Worm (Caenorhabditis elegans) whole organism, L1 larva: ENCODE data around the gene syd-1.

Experiments used
- Y116A8C.19 ChIP-seq: sonication (generic microtip); optimal IDR thresholded peaks from 2 replicates; lab custom pipeline; 2016; ENCODE audit warnings: missing compliant biosample characterization, missing genetic modification characterization, borderline replicate concordance
- alr-1 ChIP-seq: fragments of 200-800 bp; sonication (Bioruptor generic); optimal IDR thresholded peaks from 2 replicates; lab custom pipeline; 2018; ENCODE audit warnings: borderline replicate concordance, mild to moderate bottlenecking, missing genetic modification characterization, missing compliant biosample characterization
- ama-1 ChIP-seq: fragments of 150-350 bp; optimal IDR thresholded peaks from 2 replicates; lab custom pipeline; 2014
- blmp-1 ChIP-seq: fragments of 150-350 bp; optimal IDR thresholded peaks from 2 replicates; lab custom pipeline; 2014; ENCODE audit warnings: missing biosample characterization, missing genetic modification characterization
- ceh-8 ChIP-seq: fragments of 200-800 bp; sonication (Bioruptor generic); optimal IDR thresholded peaks from 2 replicates; lab custom pipeline; 2018; ENCODE audit warnings: mild to moderate bottlenecking, missing genetic modification characterization, moderate library complexity, missing compliant biosample characterization
- ceh-82 ChIP-seq, 3 experiments: fragments of 150-350 bp in 1 of 3; sonication (generic microtip) in 2 of 3; optimal IDR thresholded peaks; 2 replicates each; lab custom pipeline; 2014 to 2017; ENCODE audit warnings: missing biosample characterization in 3 of 3, missing genetic modification characterization in 3 of 3
- ceh-90 ChIP-seq: sonication (generic microtip); optimal IDR thresholded peaks from 2 replicates; lab custom pipeline; 2016; ENCODE audit warnings: missing genetic modification characterization, missing compliant biosample characterization
- dsc-1 ChIP-seq: sonication (generic microtip); optimal IDR thresholded peaks from 2 replicates; lab custom pipeline; 2016; ENCODE audit warnings: mild to moderate bottlenecking, missing genetic modification characterization, missing compliant biosample characterization
- efl-1 ChIP-seq, 4 experiments: fragments of 150-350 bp; optimal IDR thresholded peaks in 3 of 4; peaks in 1 of 4; 1 replicate in 1 of 4; 2 replicates in 3 of 4; lab custom pipeline; 2014; ENCODE audit warnings: missing biosample characterization in 2 of 4, missing genetic modification characterization in 2 of 4, missing genetic modification reagents in 2 of 4
- egl-13 ChIP-seq: sonication (generic microtip); optimal IDR thresholded peaks from 2 replicates; lab custom pipeline; 2016; ENCODE audit warnings: missing genotype, missing genetic modification reagents, missing genetic modification characterization, missing compliant biosample characterization
- elt-3 ChIP-seq, 6 experiments: fragments of 150-350 bp in 1 of 6; sonication (generic microtip); optimal IDR thresholded peaks; 2 replicates each; lab custom pipeline; 2017 to 2018; ENCODE audit warnings: missing biosample characterization in 6 of 6, missing genetic modification characterization in 6 of 6, inconsistent platforms in 1 of 6
- fkh-10 ChIP-seq: sonication (generic microtip); optimal IDR thresholded peaks from 2 replicates; lab custom pipeline; 2017; ENCODE audit warnings: missing biosample characterization, missing genetic modification reagents, missing genetic modification characterization
- fkh-8 ChIP-seq: sonication (generic microtip); optimal IDR thresholded peaks from 2 replicates; lab custom pipeline; 2016; ENCODE audit warnings: mild to moderate bottlenecking, missing genetic modification characterization, missing compliant biosample characterization
- fos-1 ChIP-seq: fragments of 150-350 bp; optimal IDR thresholded peaks from 2 replicates; lab custom pipeline; 2014; ENCODE audit warnings: missing biosample characterization, missing genetic modification characterization
- isw-1 ChIP-seq: fragments of 200-800 bp; sonication (Bioruptor generic); IDR thresholded peaks from 2 replicates; pipeline ENCODE4 v1.3.6; 2022; ENCODE audit warnings: missing genetic modification characterization, missing compliant biosample characterization
- lin-13 ChIP-seq: fragments of 150-350 bp; optimal IDR thresholded peaks from 2 replicates; lab custom pipeline; 2014; ENCODE audit warnings: missing biosample characterization, missing genetic modification reagents, missing genetic modification characterization
- lsy-2 ChIP-seq, 2 experiments: fragments of 150-350 bp; optimal IDR thresholded peaks; 2 replicates each; lab custom pipeline; 2014; ENCODE audit warnings: missing biosample characterization in 2 of 2, missing genetic modification characterization in 2 of 2
- mdl-1 ChIP-seq, 2 experiments: fragments of 150-350 bp; optimal IDR thresholded peaks; 2 replicates each; lab custom pipeline; 2014 to 2017; ENCODE audit warnings: missing biosample characterization in 2 of 2, missing genetic modification characterization in 2 of 2, inconsistent platforms in 1 of 2
- mep-1 ChIP-seq: fragments of 150-350 bp; optimal IDR thresholded peaks from 2 replicates; lab custom pipeline; 2014; ENCODE audit warnings: missing biosample characterization, missing genetic modification characterization
- nhr-11 ChIP-seq: fragments of 150-350 bp; optimal IDR thresholded peaks from 2 replicates; lab custom pipeline; 2014; ENCODE audit warnings: missing biosample characterization, missing genetic modification characterization
- nhr-12 ChIP-seq: sonication (generic microtip); optimal IDR thresholded peaks from 2 replicates; lab custom pipeline; 2017; ENCODE audit warnings: missing biosample characterization, missing genetic modification characterization
- nhr-20 ChIP-seq: sonication (generic microtip); optimal IDR thresholded peaks from 2 replicates; lab custom pipeline; 2016; ENCODE audit warnings: mild to moderate bottlenecking, missing genetic modification characterization, missing compliant biosample characterization
- nhr-28 ChIP-seq: fragments of 150-350 bp; optimal IDR thresholded peaks from 2 replicates; lab custom pipeline; 2014; ENCODE audit warnings: missing biosample characterization, missing genetic modification characterization
- nhr-71 ChIP-seq: sonication (generic microtip); optimal IDR thresholded peaks from 2 replicates; lab custom pipeline; 2016; ENCODE audit warnings: mild to moderate bottlenecking, missing genetic modification characterization, moderate library complexity, missing compliant biosample characterization
- nhr-76 ChIP-seq: sonication (generic microtip); optimal IDR thresholded peaks from 2 replicates; lab custom pipeline; 2017; ENCODE audit warnings: missing biosample characterization, missing genetic modification characterization
- nhr-84 ChIP-seq: sonication (generic microtip); optimal IDR thresholded peaks from 2 replicates; lab custom pipeline; 2017; ENCODE audit warnings: missing biosample characterization, missing genetic modification characterization
- nhr-85 ChIP-seq: sonication (generic microtip); peaks from one replicate; lab custom pipeline; 2016; ENCODE audit warnings: missing genetic modification characterization, inconsistent platforms, missing compliant biosample characterization
- pag-3 ChIP-seq: sonication (generic microtip); optimal IDR thresholded peaks from 2 replicates; lab custom pipeline; 2017; ENCODE audit warnings: missing genetic modification characterization, mild to moderate bottlenecking, missing compliant biosample characterization, antibody characterized with exemption, borderline replicate concordance; ENCODE audit not compliant: insufficient read depth
- pax-3 ChIP-seq: fragments of 200-800 bp; sonication (Bioruptor generic); optimal IDR thresholded peaks from 2 replicates; lab custom pipeline; 2018; ENCODE audit warnings: mild to moderate bottlenecking, missing genetic modification characterization, moderate library complexity, missing compliant biosample characterization
- skn-1 ChIP-seq: fragments of 150-350 bp; optimal IDR thresholded peaks from 2 replicates; lab custom pipeline; 2014; ENCODE audit warnings: missing biosample characterization, missing genetic modification characterization
- snpc-4 ChIP-seq: fragments of 150-350 bp; optimal IDR thresholded peaks from 2 replicates; lab custom pipeline; 2014; ENCODE audit warnings: missing biosample characterization, missing genetic modification characterization
- sox-4 ChIP-seq: sonication (generic microtip); optimal IDR thresholded peaks from 2 replicates; lab custom pipeline; 2016; ENCODE audit warnings: missing genetic modification characterization, missing compliant biosample characterization
- sptf-1 ChIP-seq: fragments of 150-350 bp; optimal IDR thresholded peaks from 2 replicates; lab custom pipeline; 2014; ENCODE audit warnings: missing biosample characterization, missing genetic modification characterization
- tbx-2 ChIP-seq: sonication (generic microtip); optimal IDR thresholded peaks from 2 replicates; lab custom pipeline; 2016; ENCODE audit warnings: missing genetic modification characterization, missing compliant biosample characterization
- unc-30 ChIP-seq: sonication (generic microtip); optimal IDR thresholded peaks from 2 replicates; lab custom pipeline; 2017; ENCODE audit warnings: missing biosample characterization, missing genetic modification characterization
- unc-86 ChIP-seq: sonication (generic microtip); optimal IDR thresholded peaks from 2 replicates; lab custom pipeline; 2016; ENCODE audit warnings: missing genetic modification characterization, missing compliant biosample characterization
- unc-98 ChIP-seq: fragments of 200-800 bp; sonication (Bioruptor generic); IDR thresholded peaks from 2 replicates; pipeline ENCODE4 v1.3.6; 2022; ENCODE audit warnings: missing genetic modification characterization, missing compliant biosample characterization
- zag-1 ChIP-seq: fragments of 150-350 bp; optimal IDR thresholded peaks from 2 replicates; lab custom pipeline; 2014; ENCODE audit warnings: missing biosample characterization, missing genetic modification characterization
- zip-4 ChIP-seq: fragments of 200-800 bp; sonication (Bioruptor generic); optimal IDR thresholded peaks from 2 replicates; lab custom pipeline; 2018; ENCODE audit warnings: mild to moderate bottlenecking, missing genetic modification characterization, moderate library complexity, missing compliant biosample characterization

The syd-1 gene

ce11 chrII:7621513-7621912, 26.8 kb upstream of the syd-1 start (continued):
- no peak for TF ChIP-seq nhr-28 (tag; lab: Kevin White, UChicago)
- TF ChIP-seq nhr-84: no peak
- no peak for TF ChIP-seq sox-4 (tag; lab: Kevin White, UChicago)
- peak; percentile 48 for TF ChIP-seq nhr-85 (tag; lab: Kevin White, UChicago)
- peak in 1 of 2 experiments; percentile 31 for TF ChIP-seq lsy-2 (tag; optimal IDR thresholded peaks at IDR 0.05; lab: Kevin White, UChicago)
- no peak for TF ChIP-seq zag-1 (tag; lab: Kevin White, UChicago)
- TF ChIP-seq unc-86 (tag; lab: Kevin White, UChicago): no peak
- no peak for TF ChIP-seq ceh-82 (tag; optimal IDR thresholded peaks at IDR 0.05; lab: Kevin White, UChicago)
- TF ChIP-seq fkh-10 (GFP tag; lab: Kevin White, UChicago): no peak
- TF ChIP-seq nhr-20 (tag; lab: Kevin White, UChicago): no peak
- TF ChIP-seq fkh-8 (tag; lab: Kevin White, UChicago): no peak
- TF ChIP-seq nhr-76 (tag; lab: Kevin White, UChicago): no peak
- TF ChIP-seq ceh-90 (tag; lab: Kevin White, UChicago): no peak
- no peak for TF ChIP-seq dsc-1 (tag; lab: Kevin White, UChicago)
- no peak for TF ChIP-seq nhr-11 (tag; lab: Kevin White, UChicago)
- no peak for TF ChIP-seq snpc-4 (tag; lab: Kevin White, UChicago)
- TF ChIP-seq unc-30 (tag; lab: Kevin White, UChicago): no peak
- TF ChIP-seq alr-1 (tag; lab: Kevin White, UChicago): no peak
- no peak for TF ChIP-seq egl-13 (tag; lab: Kevin White, UChicago)
- TF ChIP-seq sptf-1 (tag; lab: Kevin White, UChicago): no peak
- no peak for TF ChIP-seq Y116A8C.19 (tag; lab: Kevin White, UChicago)
- TF ChIP-seq fos-1 (tag; lab: Kevin White, UChicago): no peak
- TF ChIP-seq lin-13 (GFP tag; lab: Kevin White, UChicago): no peak
- no peak for TF ChIP-seq ama-1 (lab: Kevin White, UChicago)

DNA sequence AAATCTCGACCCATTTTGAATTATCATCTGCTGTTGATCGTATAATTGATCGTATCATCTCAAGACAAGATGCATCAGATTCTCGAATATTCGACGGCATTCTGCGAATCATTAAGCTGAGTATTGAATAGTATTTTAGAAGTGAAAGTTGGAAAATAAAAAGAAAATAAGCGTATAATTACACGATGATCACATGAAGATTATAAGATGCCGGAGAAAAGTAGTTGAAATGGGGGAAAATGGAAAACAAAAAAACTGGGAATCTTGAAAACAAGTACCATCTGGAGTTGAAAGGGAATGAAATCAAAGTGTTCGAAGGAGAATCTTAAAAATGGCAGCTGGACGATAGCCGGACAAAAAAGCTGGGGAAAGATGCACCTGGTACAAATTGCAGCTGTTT, 25.7 kb upstream of the syd-1 start, which contains the start of gene R07G3.8:
Gene R07G3.8 (minus strand): TSS at position 101 of the 400 bp plus-strand sequence.
- TF ChIP-seq mdl-1 (tag; optimal IDR thresholded peaks at IDR 0.05; lab: Kevin White, UChicago) (no peak), nhr-12 (tag; lab: Kevin White, UChicago) (no peak), ceh-8 (GFP tag; lab: Kevin White, UChicago) (no peak), nhr-71 (no peak), elt-3 (tag; optimal IDR thresholded peaks at IDR 0.05; lab: Kevin White, UChicago) (no peak), zip-4 (GFP tag; lab: Kevin White, UChicago) (no peak), isw-1 (GFP tag; lab: Robert Waterston, UW) (no peak), unc-98 (GFP tag; lab: Robert Waterston, UW) (no peak), tbx-2 (tag; lab: Kevin White, UChicago) (no peak), pag-3 (tag; lab: Kevin White, UChicago) (no peak)

DNA sequence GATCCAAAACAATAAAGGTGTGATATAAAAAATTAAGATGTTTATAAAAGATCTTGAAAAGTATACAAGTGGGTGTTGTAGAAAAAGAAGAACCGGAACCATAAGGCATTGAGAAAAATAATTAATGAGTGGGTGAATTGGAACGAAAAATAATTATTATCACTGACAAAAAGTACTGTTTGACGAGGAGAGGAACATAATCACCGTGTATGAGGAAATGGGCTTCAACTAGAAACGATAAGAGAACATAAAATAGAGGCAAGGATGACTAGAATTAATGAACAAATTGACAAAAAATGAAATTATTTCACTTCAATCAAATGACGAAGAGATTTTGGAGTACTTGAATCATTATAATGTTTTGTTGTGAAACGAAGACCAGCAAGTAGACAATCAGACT, 23.5 kb upstream of the syd-1 start:
- TF ChIP-seq ceh-90 (tag; lab: Kevin White, UChicago): no peak
- no peak for TF ChIP-seq efl-1 (optimal IDR thresholded peaks at IDR 0.05; lab: Kevin White, UChicago)
- TF ChIP-seq efl-1 (GFP tag; optimal IDR thresholded peaks at IDR 0.05 in 1 of 2; lab: Kevin White, UChicago): peak in 1 of 2 experiments; percentile 63
- TF ChIP-seq mep-1 (tag; lab: Kevin White, UChicago): peak; percentile 6

- no peak for TF ChIP-seq blmp-1 (tag; lab: Kevin White, UChicago)
- TF ChIP-seq pax-3 (tag; lab: Kevin White, UChicago): no peak
- no peak for TF ChIP-seq Y116A8C.19 (tag; lab: Kevin White, UChicago)
- no peak for TF ChIP-seq alr-1 (tag; lab: Kevin White, UChicago)
- TF ChIP-seq efl-1 (optimal IDR thresholded peaks at IDR 0.05; lab: Kevin White, UChicago): no peak
- peak in 1 of 2 experiments; percentile 78 for TF ChIP-seq efl-1 (GFP tag; optimal IDR thresholded peaks at IDR 0.05 in 1 of 2; lab: Kevin White, UChicago)
- TF ChIP-seq skn-1 (tag; lab: Kevin White, UChicago): peak; percentile 16
- TF ChIP-seq nhr-85 (tag; lab: Kevin White, UChicago): peak; percentile 37
These were observed 21.4 kb upstream of the syd-1 start, which contains the start of gene cdc-42 for ce11 chrII:7616141-7616540. TSS of gene cdc-42 (plus strand) at chrII:7616452.
